Worm (Caenorhabditis elegans) whole organism, L2 larva: Measurements from ENCODE around the gene C26F1.3.

ENCODE experiments used
- aly-2 ChIP-seq: fragments of 150-350 bp; optimal IDR thresholded peaks from 2 replicates; lab custom pipeline; 2014; ENCODE audit warnings: missing biosample characterization, missing genetic modification characterization
- mdl-1 ChIP-seq, 2 experiments: fragments of 150-350 bp in 1 of 2; sonication (generic microtip) in 1 of 2; optimal IDR thresholded peaks; 2 replicates each; lab custom pipeline; 2017; ENCODE audit warnings: missing biosample characterization in 2 of 2, missing genetic modification characterization in 2 of 2

DNA sequence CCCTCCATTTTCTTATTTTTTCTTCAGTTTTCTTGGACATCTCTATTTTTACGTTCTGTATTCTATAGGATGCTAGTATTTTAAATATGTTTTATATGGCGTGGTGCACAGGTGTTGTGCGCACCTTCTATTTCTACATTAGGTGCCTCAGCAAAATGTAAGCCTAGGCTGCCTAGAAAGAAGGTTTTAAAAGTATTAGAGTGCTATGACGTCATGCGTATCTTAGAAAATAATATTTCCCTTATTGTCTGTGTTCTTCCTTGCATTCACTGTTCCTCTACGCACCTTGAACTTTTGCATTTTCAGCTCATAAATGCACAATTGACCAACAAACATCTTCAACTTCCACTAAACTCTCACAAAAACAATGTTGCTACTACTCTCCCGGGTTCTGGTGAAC lies 6.1 kb upstream of the C26F1.3 start, which contains the start of gene frpr-3:
- TF ChIP-seq mdl-1 (tag; optimal IDR thresholded peaks at IDR 0.05; lab: Kevin White, UChicago) (no peak), aly-2 (tag; lab: Kevin White, UChicago) (no peak)
